Worm (Caenorhabditis elegans): ENCODE data around the gene Y69H2.3.

Y69H2.3 gene

DNA sequence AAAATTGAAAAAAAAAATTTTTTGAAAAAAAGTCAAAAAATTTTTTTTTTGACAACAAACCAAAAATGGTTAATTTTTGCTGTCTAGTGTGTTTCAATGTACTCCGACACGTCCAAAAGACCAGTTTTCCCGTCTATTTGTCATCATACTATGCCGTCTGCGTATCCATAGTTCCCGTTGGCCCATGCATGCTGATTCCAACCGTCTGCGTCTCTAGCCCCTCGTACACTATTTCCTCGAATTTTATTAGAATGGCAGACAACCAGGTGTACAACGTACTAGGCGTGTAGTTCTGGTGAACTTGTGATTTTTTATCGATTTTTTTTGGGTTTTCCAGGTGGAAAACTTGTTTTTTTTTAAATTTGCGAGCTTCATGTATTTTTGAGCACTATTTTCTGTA is 49.4 kb downstream of the Y69H2.3 start (continued):
- TF ChIP-seq Y48G9A.11 (GFP tag; IDR thresholded peaks at IDR 0.05) (no peak), ceh-20 (GFP tag; IDR thresholded peaks at IDR 0.05) (peak; percentile 53; the same call in 1 of the 2 replicates), ctbp-1 (GFP tag; IDR thresholded peaks at IDR 0.05) (no peak), lir-3 (tag; optimal IDR thresholded peaks at IDR 0.05) (no peak), dmd-9 (GFP tag; IDR thresholded peaks at IDR 0.05) (no peak), F10B5.3 (tag; optimal IDR thresholded peaks at IDR 0.05) (no peak), fkh-10 (GFP tag; optimal IDR thresholded peaks at IDR 0.05) (no peak), ceh-62 (tag; optimal IDR thresholded peaks at IDR 0.05) (no peak), fos-1 (tag; optimal IDR thresholded peaks at IDR 0.05) (no peak), daf-8 (GFP tag; IDR thresholded peaks at IDR 0.05) (no peak), egl-43 (GFP tag; IDR thresholded peaks at IDR 0.05) (no peak), F49E8.2 (tag; optimal IDR thresholded peaks at IDR 0.05; ENCODE audit: borderline replicate concordance) (no peak), lin-38 (GFP tag; IDR thresholded peaks at IDR 0.05) (peak; percentile 16; the same call in 1 of the 2 replicates), dpl-1 (GFP tag; optimal IDR thresholded peaks at IDR 0.05) (peak; percentile 23), hmg-1.1 (GFP tag; IDR thresholded peaks at IDR 0.05) (peak; percentile 68; the same call in 1 of the 2 replicates), set-16 (GFP tag; IDR thresholded peaks at IDR 0.05) (no peak), tra-1 (GFP tag; IDR thresholded peaks at IDR 0.05) (no peak), madf-5 (GFP tag; IDR thresholded peaks at IDR 0.05) (no peak), dve-1 (tag; optimal IDR thresholded peaks at IDR 0.05; ENCODE audit: insufficient read depth) (peak; percentile 81), rbr-2 (tag; optimal IDR thresholded peaks at IDR 0.05) (peak; percentile 40), snpc-1.2 (GFP tag; IDR thresholded peaks at IDR 0.05) (no peak), zfp-3 (GFP tag; conservative IDR thresholded peaks at IDR 0.05) (no peak), zip-2 (tag; optimal IDR thresholded peaks at IDR 0.05) (no peak), nhr-11 (tag; optimal IDR thresholded peaks at IDR 0.05) (peak; percentile 50), mep-1 (tag; optimal IDR thresholded peaks at IDR 0.05) (peak; percentile 72), lim-7 (GFP tag; IDR thresholded peaks at IDR 0.05) (no peak), snpc-4 (tag; optimal IDR thresholded peaks at IDR 0.05) (no peak), unc-130 (GFP tag; optimal IDR thresholded peaks at IDR 0.05) (no peak), daf-16 (GFP tag; optimal IDR thresholded peaks at IDR 0.05) (peak in 1 of 2 experiments; percentile 1), daf-16 (tag; optimal IDR thresholded peaks at IDR 0.05) (peak; percentile 82), saeg-2 (GFP tag; IDR thresholded peaks at IDR 0.05) (no peak), madf-9 (GFP tag; conservative IDR thresholded peaks at IDR 0.05) (no peak), nhr-28 (tag; optimal IDR thresholded peaks at IDR 0.05) (peak; percentile 84), F37D6.2 (tag; optimal IDR thresholded peaks at IDR 0.05) (no peak), ama-1 (optimal IDR thresholded peaks at IDR 0.05) (no peak), F44E2.7 (GFP tag; IDR thresholded peaks at IDR 0.05) (no peak), nhr-42 (GFP tag; IDR thresholded peaks at IDR 0.05) (no peak), php-3 (GFP tag; IDR thresholded peaks at IDR 0.05) (0 out of 2 replicates have a peak, but pooled peaks have one; percentile 6), zag-1 (tag; optimal IDR thresholded peaks at IDR 0.05) (no peak), dmd-6 (GFP tag; IDR thresholded peaks at IDR 0.05) (peak; percentile 75), Y75B8A.6 (GFP tag; IDR thresholded peaks at IDR 0.05) (no peak), mxl-3 (GFP tag; optimal IDR thresholded peaks at IDR 0.05) (peak; percentile 79), ceh-44 (GFP tag; IDR thresholded peaks at IDR 0.05) (no peak), spr-3 (GFP tag; optimal IDR thresholded peaks at IDR 0.05) (no peak), aha-1 (tag) (no peak), mxl-2 (GFP tag; conservative IDR thresholded peaks at IDR 0.05) (no peak), lin-15B (tag; optimal IDR thresholded peaks at IDR 0.05) (no peak), R02D3.7 (tag; optimal IDR thresholded peaks at IDR 0.05) (no peak), pha-4 (GFP tag; IDR thresholded peaks at IDR 0.05) (peak; percentile 60), pha-4 (tag; optimal IDR thresholded peaks at IDR 0.05) (no peak), dmd-8 (GFP tag; IDR thresholded peaks at IDR 0.05) (no peak), nhr-111 (GFP tag; optimal IDR thresholded peaks at IDR 0.05) (no peak), Y5F2A.4 (GFP tag; optimal IDR thresholded peaks at IDR 0.05) (no peak)

Measured in whole organism, L4 larva.